Fruit fly (Drosophila melanogaster) whole organism, wandering third instar larva: ENCODE results near the gene beat-IIIa.

Experiments used
- CG9705 ChIP-seq: fragments of 200-800 bp; sonication (Bioruptor generic); optimal IDR thresholded peaks from 2 replicates; lab custom pipeline; 2018; ENCODE audit warnings: missing biosample characterization, mild to moderate bottlenecking, missing genetic modification characterization
- Dfd ChIP-seq: fragments of >200 bp; optimal IDR thresholded peaks from 2 replicates; lab custom pipeline; 2017; ENCODE audit warnings: missing biosample characterization, missing genetic modification characterization
- GATAd ChIP-seq: sonication (Bioruptor generic); optimal IDR thresholded peaks from 2 replicates; lab custom pipeline; 2016; ENCODE audit warnings: missing biosample characterization, missing genetic modification characterization
- Hnf4 ChIP-seq: fragments of 200-800 bp; sonication (Bioruptor generic); optimal IDR thresholded peaks from 2 replicates; lab custom pipeline; 2016; ENCODE audit warnings: missing biosample characterization, mild to moderate bottlenecking, missing genetic modification characterization
- Jra ChIP-seq: sonication (Bioruptor generic); optimal IDR thresholded peaks from 2 replicates; lab custom pipeline; 2016; ENCODE audit warnings: missing biosample characterization, missing genetic modification characterization
- Mio ChIP-seq: sonication (Bioruptor generic); optimal IDR thresholded peaks from 2 replicates; lab custom pipeline; 2016; ENCODE audit warnings: missing biosample characterization, missing genetic modification characterization
- Myc ChIP-seq: fragments of >200 bp; optimal IDR thresholded peaks from 2 replicates; lab custom pipeline; 2017
- N ChIP-seq: fragments of >200 bp; optimal IDR thresholded peaks from 2 replicates; lab custom pipeline; 2018; ENCODE audit warnings: missing biosample characterization, missing external identifiers, missing genetic modification characterization
- OdsH ChIP-seq: fragments of 200-800 bp; sonication (Bioruptor generic); optimal IDR thresholded peaks from 2 replicates; lab custom pipeline; 2016; ENCODE audit warnings: missing biosample characterization, mild to moderate bottlenecking, missing genetic modification characterization
- Rel ChIP-seq, 2 experiments: fragments of 200-800 bp; sonication (Bioruptor generic) in 1 of 2; optimal IDR thresholded peaks; 2 replicates in 1 of 2; 3 replicates in 1 of 2; lab custom pipeline; 2016 to 2019; ENCODE audit warnings: mild to moderate bottlenecking in 2 of 2, missing biosample characterization in 2 of 2, missing genetic modification characterization in 2 of 2, moderate library complexity in 1 of 2
- Sp1 ChIP-seq: fragments of 200-800 bp; sonication (Bioruptor generic); optimal IDR thresholded peaks from 3 replicates; lab custom pipeline; 2019; ENCODE audit warnings: missing biosample characterization, mild to moderate bottlenecking, missing genetic modification characterization, moderate library complexity
- br ChIP-seq: fragments of 200-800 bp; sonication (Bioruptor generic); optimal IDR thresholded peaks from 2 replicates; lab custom pipeline; 2016; ENCODE audit warnings: missing biosample characterization, missing genetic modification characterization
- brk ChIP-seq: fragments of 200-800 bp; sonication (Bioruptor generic); optimal IDR thresholded peaks from 2 replicates; lab custom pipeline; 2016; ENCODE audit warnings: missing biosample characterization, mild to moderate bottlenecking, missing genetic modification characterization
- dl ChIP-seq, 2 experiments: fragments of 175-275, 200-275 bp in 1 of 2; fragments of 200-275 bp in 1 of 2; sonication (Bioruptor generic); optimal IDR thresholded peaks; lab custom pipeline; 2018; ENCODE audit warnings: mild to moderate bottlenecking in 2 of 2, missing biosample characterization in 2 of 2, missing genetic modification characterization in 2 of 2, moderate library complexity in 2 of 2; ENCODE audit not compliant: partially characterized antibody in 2 of 2, insufficient read depth in 1 of 2
- dsf ChIP-seq: sonication (Bioruptor generic); optimal IDR thresholded peaks from 2 replicates; lab custom pipeline; 2016; ENCODE audit warnings: missing biosample characterization, missing genetic modification characterization, borderline replicate concordance
- foxo ChIP-seq, 2 experiments: fragments of 200-800 bp; sonication (Bioruptor generic); optimal IDR thresholded peaks; 2 replicates in 1 of 2; 3 replicates in 1 of 2; lab custom pipeline; 2016 to 2017; ENCODE audit warnings: missing biosample characterization in 2 of 2, missing genetic modification characterization in 2 of 2
- jim ChIP-seq: fragments of 175-275, 200-325 bp; sonication (Bioruptor generic); optimal IDR thresholded peaks from 2 replicates; lab custom pipeline; 2016; ENCODE audit warnings: missing biosample characterization, mild to moderate bottlenecking, missing genetic modification characterization
- lola ChIP-seq: fragments of >200 bp; optimal IDR thresholded peaks from 2 replicates; lab custom pipeline; 2017; ENCODE audit warnings: missing biosample characterization, missing genetic modification characterization
- pan ChIP-seq: fragments of >200 bp; optimal IDR thresholded peaks from 2 replicates; lab custom pipeline; 2017
- rgr ChIP-seq: fragments of 200-800 bp; sonication (Bioruptor generic); optimal IDR thresholded peaks from 3 replicates; lab custom pipeline; 2016; ENCODE audit warnings: missing biosample characterization, mild to moderate bottlenecking, missing genetic modification characterization
- sv ChIP-seq: fragments of 200-800 bp; sonication (Bioruptor generic); optimal IDR thresholded peaks from 3 replicates; lab custom pipeline; 2016; ENCODE audit warnings: missing biosample characterization, missing genetic modification characterization
- tai ChIP-seq: sonication (Bioruptor generic); optimal IDR thresholded peaks from 2 replicates; lab custom pipeline; 2016; ENCODE audit warnings: missing biosample characterization, missing genetic modification characterization
- usp ChIP-seq: fragments of >200 bp; optimal IDR thresholded peaks from 2 replicates; lab custom pipeline; 2017; ENCODE audit warnings: missing biosample characterization, missing genetic modification characterization
- woc ChIP-seq: sonication (Bioruptor generic); optimal IDR thresholded peaks from 2 replicates; lab custom pipeline; 2016; ENCODE audit warnings: missing biosample characterization, mild to moderate bottlenecking, missing genetic modification characterization

beat-IIIa gene

DNA sequence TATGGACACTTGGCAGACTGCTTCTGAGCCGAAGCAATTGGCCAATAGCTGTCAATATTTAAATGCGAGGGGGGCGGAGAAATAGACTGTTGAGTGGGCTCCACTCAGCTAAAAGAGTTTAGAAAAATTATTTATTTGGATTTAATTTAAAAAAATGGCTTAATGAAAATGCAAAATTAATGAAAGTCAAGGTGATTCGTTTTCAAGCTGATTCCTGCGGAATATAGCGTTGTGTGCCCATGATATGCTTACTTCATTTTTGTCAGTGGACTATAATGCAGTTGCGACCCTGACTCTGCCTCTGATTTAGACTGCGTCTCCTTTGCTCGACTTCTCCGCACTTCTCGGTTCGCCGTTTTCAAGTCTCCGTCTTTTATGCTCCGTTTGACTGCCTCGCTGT lies 86.0 kb downstream of the beat-IIIa start:
- TF ChIP-seq lola (GFP tag; lab: Kevin White, UChicago) (no peak), CG9705 (GFP tag; lab: Kevin White, UChicago) (no peak), tai (GFP tag; lab: Kevin White, UChicago) (no peak), usp (no peak), Rel (GFP tag; optimal IDR thresholded peaks at IDR 0.05; lab: Kevin White, UChicago) (no peak), Rel (tag; optimal IDR thresholded peaks at IDR 0.05; lab: Kevin White, UChicago) (no peak), N (no peak), dl (GFP tag; optimal IDR thresholded peaks at IDR 0.05; lab: Kevin White, UChicago; ENCODE audit: insufficient read depth in 1 of 2, partially characterized antibody in 2 of 2) (no peak), dsf (GFP tag; lab: Kevin White, UChicago) (no peak), Sp1 (no peak)

DNA sequence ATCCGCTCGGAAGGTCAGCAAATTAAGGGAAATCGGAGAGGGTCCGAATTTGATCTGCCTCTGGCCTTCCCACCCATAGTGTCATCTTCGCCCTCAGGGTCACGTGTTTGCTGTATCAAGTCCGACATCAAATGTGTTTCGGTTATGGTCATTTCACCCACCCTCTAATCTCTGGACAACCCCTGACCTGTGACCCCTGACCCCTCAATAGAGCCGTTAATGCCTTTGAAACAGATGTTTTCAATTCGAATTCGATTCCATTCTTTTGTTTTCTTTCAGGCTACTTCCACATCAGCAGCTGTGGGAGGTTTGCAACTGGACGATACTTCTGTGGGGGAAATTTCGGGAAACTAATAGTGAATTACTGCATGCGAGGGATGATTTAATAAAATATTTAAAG lies 90.6 kb downstream of the beat-IIIa start:
- no peak for TF ChIP-seq N
- no peak for TF ChIP-seq br (GFP tag; lab: Kevin White, UChicago)
- TF ChIP-seq usp = no peak
- no peak for TF ChIP-seq Myc (lab: Kevin White, UChicago)
- no peak for TF ChIP-seq rgr (GFP tag; lab: Kevin White, UChicago)
- no peak for TF ChIP-seq foxo (GFP tag; optimal IDR thresholded peaks at IDR 0.05; lab: Kevin White, UChicago)
- no peak for TF ChIP-seq jim (GFP tag; lab: Kevin White, UChicago)
- no peak for TF ChIP-seq GATAd
- no peak for TF ChIP-seq Jra (GFP tag; lab: Kevin White, UChicago)
- TF ChIP-seq lola (GFP tag; lab: Kevin White, UChicago) = no peak
- TF ChIP-seq Sp1 = no peak
- no peak for TF ChIP-seq dsf (GFP tag; lab: Kevin White, UChicago)
- no peak for TF ChIP-seq sv (GFP tag; lab: Kevin White, UChicago)
- TF ChIP-seq Mio (GFP tag; lab: Kevin White, UChicago) = no peak
- no peak for TF ChIP-seq OdsH
- no peak for TF ChIP-seq Hnf4
- TF ChIP-seq, all 38 proteins: peak for 0

DNA sequence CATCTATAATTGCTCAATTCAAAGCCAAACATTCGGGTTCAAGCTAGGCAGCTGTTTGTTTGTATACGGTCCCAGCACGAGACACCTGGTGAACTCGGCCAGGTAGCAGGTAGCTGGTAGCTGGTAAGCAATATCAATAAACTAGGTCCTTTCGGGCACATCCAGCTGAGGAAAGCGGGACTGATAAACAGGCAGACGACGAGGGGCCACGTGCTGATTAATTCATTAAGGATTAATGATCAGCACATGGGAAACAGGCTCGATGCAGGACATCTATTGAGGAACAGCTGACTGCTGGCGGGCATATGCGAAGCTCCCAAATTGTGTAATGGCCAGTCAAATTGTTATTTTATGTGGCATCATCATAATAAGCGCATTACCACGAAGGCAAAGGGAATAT lies 91.4 kb downstream of the beat-IIIa start:
- TF ChIP-seq Sp1 = no peak
- TF ChIP-seq Dfd (GFP tag; lab: Kevin White, UChicago) = no peak
- TF ChIP-seq tai (GFP tag; lab: Kevin White, UChicago) = no peak
- TF ChIP-seq brk (GFP tag; lab: Kevin White, UChicago) = no peak
- no peak for TF ChIP-seq Jra (GFP tag; lab: Kevin White, UChicago)
- no peak for TF ChIP-seq woc (GFP tag; lab: Kevin White, UChicago)
- no peak for TF ChIP-seq pan (lab: Kevin White, UChicago)
